Worm (Caenorhabditis elegans) whole organism, L2 larva: ENCODE data around the gene grwd-1.

ENCODE experiments used
- F13H6.1 ChIP-seq: sonication (generic microtip); optimal IDR thresholded peaks from 2 replicates; lab custom pipeline; 2016; ENCODE audit warnings: missing genetic modification characterization, missing compliant biosample characterization
- crh-2 ChIP-seq: sonication (generic microtip); optimal IDR thresholded peaks from 2 replicates; lab custom pipeline; 2017; ENCODE audit warnings: missing biosample characterization, missing genetic modification characterization
- dmd-4 ChIP-seq: sonication (generic microtip); optimal IDR thresholded peaks from 2 replicates; lab custom pipeline; 2017; ENCODE audit warnings: missing biosample characterization, missing genetic modification characterization
- egl-27 ChIP-seq: sonication (generic microtip); optimal IDR thresholded peaks from 3 replicates; lab custom pipeline; 2017; ENCODE audit warnings: missing biosample characterization, missing genetic modification reagents, missing genetic modification characterization
- lin-13 ChIP-seq: fragments of 150-350 bp; optimal IDR thresholded peaks from 2 replicates; lab custom pipeline; 2014; ENCODE audit warnings: missing biosample characterization, missing genetic modification reagents, missing genetic modification characterization
- unc-39 ChIP-seq: fragments of 150-350 bp; optimal IDR thresholded peaks from 2 replicates; lab custom pipeline; 2014; ENCODE audit warnings: missing biosample characterization, missing genetic modification characterization

ce11 chrIII:5183372-5183771, 30.1 kb downstream of the grwd-1 start:
- no peak for TF ChIP-seq F13H6.1
- TF ChIP-seq egl-27 (tag; lab: Kevin White, UChicago), result no peak
- no peak for TF ChIP-seq crh-2 (tag; lab: Kevin White, UChicago)
- TF ChIP-seq lin-13 (GFP tag; lab: Kevin White, UChicago), result no peak
- TF ChIP-seq dmd-4 (tag; lab: Kevin White, UChicago), result no peak
- no peak for TF ChIP-seq unc-39
